Fruit fly (Drosophila melanogaster): ENCODE measurements around the gene ppan.

Gene ppan

dm6 chr3R:21111046-21111480 lies 5.0 kb upstream of the ppan start, which contains the start of gene Rab11 (continued):
- no peak for TF ChIP-seq pb (GFP tag; optimal IDR thresholded peaks at IDR 0.05)
- TF ChIP-seq chinmo (GFP tag; IDR thresholded peaks at IDR 0.05; ENCODE audit: partially characterized antibody) = peak; percentile 61; the same call in 3 of the 4 replicates
- no peak for TF ChIP-seq CG4404 (GFP tag; IDR thresholded peaks at IDR 0.05)
- TF ChIP-seq CG10431 (GFP tag; optimal IDR thresholded peaks at IDR 0.05) = no peak
- peak; percentile 32; the same call in 1 of the 2 replicates for TF ChIP-seq CG14441 (GFP tag; IDR thresholded peaks at IDR 0.05)
- no peak for TF ChIP-seq CG32772 (GFP tag; IDR thresholded peaks at IDR 0.05)
- peak; percentile 63 for TF ChIP-seq CG18262 (tag; optimal IDR thresholded peaks at IDR 0.05)
- TF ChIP-seq Gsc (GFP tag; IDR thresholded peaks at IDR 0.05) = no peak
- TF ChIP-seq Atf6 (GFP tag; IDR thresholded peaks at IDR 0.05) = peak; percentile 55; the same call in 1 of the 2 replicates
- TF ChIP-seq CG1233 (GFP tag; optimal IDR thresholded peaks at IDR 0.05) = peak; percentile 39
- peak; percentile 78 for TF ChIP-seq CG9932 (GFP tag; IDR thresholded peaks at IDR 0.05)
- TF ChIP-seq CG11695 (GFP tag; IDR thresholded peaks at IDR 0.05) = 0 out of 3 replicates have a peak, but pooled peaks have one; percentile 25
- no peak for TF ChIP-seq CG17186 (GFP tag; optimal IDR thresholded peaks at IDR 0.05)
- no peak for TF ChIP-seq CG43689 (GFP tag; IDR thresholded peaks at IDR 0.05)
- TF ChIP-seq Mad (GFP tag; optimal IDR thresholded peaks at IDR 0.05) = no peak
- TF ChIP-seq Dek (tag; optimal IDR thresholded peaks at IDR 0.05) = peak; percentile 8
- peak; percentile 2 for TF ChIP-seq unpg (GFP tag; optimal IDR thresholded peaks at IDR 0.05)
- peak; percentile 19 for TF ChIP-seq CG3065 (GFP tag; optimal IDR thresholded peaks at IDR 0.05)
- TF ChIP-seq maf-S (GFP tag; optimal IDR thresholded peaks at IDR 0.05) = no peak
- no peak for TF ChIP-seq schlank (tag; optimal IDR thresholded peaks at IDR 0.05)
- no peak for TF ChIP-seq CG7786 (GFP tag; optimal IDR thresholded peaks at IDR 0.05)
- TF ChIP-seq tna (GFP tag; IDR thresholded peaks at IDR 0.05; ENCODE audit: partially characterized antibody) = peak; percentile 67
- TF ChIP-seq nom (GFP tag; optimal IDR thresholded peaks at IDR 0.05) = no peak
- TF ChIP-seq CG6765 (GFP tag; optimal IDR thresholded peaks at IDR 0.05) = no peak
- TF ChIP-seq CG33213 (GFP tag; optimal IDR thresholded peaks at IDR 0.05) = peak; percentile 2

- peak; percentile 58 for TF ChIP-seq CG12219 (GFP tag; optimal IDR thresholded peaks at IDR 0.05)
- no peak for TF ChIP-seq CG4404 (GFP tag; IDR thresholded peaks at IDR 0.05)
- TF ChIP-seq CG2678 (tag; optimal IDR thresholded peaks at IDR 0.05) = peak; percentile 63
- no peak for TF ChIP-seq CG7556 (GFP tag; optimal IDR thresholded peaks at IDR 0.05)
- TF ChIP-seq Optix (GFP tag; IDR thresholded peaks at IDR 0.05) = 0 out of 3 replicates have a peak, but pooled peaks have one; percentile 38
- TF ChIP-seq scrt (GFP tag; optimal IDR thresholded peaks at IDR 0.05) = peak; percentile 61
- TF ChIP-seq Sin3A (optimal IDR thresholded peaks at IDR 0.05) = no peak
- TF ChIP-seq Usf (GFP tag; optimal IDR thresholded peaks at IDR 0.05) = no peak
- TF ChIP-seq CG14014 (GFP tag; IDR thresholded peaks at IDR 0.05) = no peak
- peak; percentile 39 for TF ChIP-seq run (tag; optimal IDR thresholded peaks at IDR 0.05)
- TF ChIP-seq fu2 (GFP tag; optimal IDR thresholded peaks at IDR 0.05) = no peak
- TF ChIP-seq CG14441 (GFP tag; IDR thresholded peaks at IDR 0.05) = peak; percentile 55; the same call in 1 of the 2 replicates
- no peak for TF ChIP-seq CG11247 (GFP tag; IDR thresholded peaks at IDR 0.05)
- no peak for TF ChIP-seq CG9797 (GFP tag; optimal IDR thresholded peaks at IDR 0.05)
- TF ChIP-seq NFAT (GFP tag; IDR thresholded peaks at IDR 0.05) = no peak
- no peak for TF ChIP-seq CG11560 (tag; IDR thresholded peaks at IDR 0.05)
- TF ChIP-seq cad (GFP tag; optimal IDR thresholded peaks at IDR 0.05) = no peak
- no peak for TF ChIP-seq dan (GFP tag; IDR thresholded peaks at IDR 0.05)
- no peak for TF ChIP-seq vfl (GFP tag; optimal IDR thresholded peaks at IDR 0.05)
- no peak for TF ChIP-seq CG5245 (GFP tag; optimal IDR thresholded peaks at IDR 0.05)
- peak; percentile 36 for TF ChIP-seq ind (GFP tag; optimal IDR thresholded peaks at IDR 0.05)
- 0 out of 3 replicates have a peak, but pooled peaks have one; percentile 42 for TF ChIP-seq gce (GFP tag; IDR thresholded peaks at IDR 0.05)
- no peak for TF ChIP-seq CG33557 (GFP tag; optimal IDR thresholded peaks at IDR 0.05)
- peak; percentile 52 for TF ChIP-seq CG34376 (GFP tag; optimal IDR thresholded peaks at IDR 0.05)
- TF ChIP-seq MESR4 (GFP tag; optimal IDR thresholded peaks at IDR 0.05) = no peak
- TF ChIP-seq CG3838 (GFP tag; optimal IDR thresholded peaks at IDR 0.05) = no peak
- no peak for TF ChIP-seq ro (GFP tag; IDR thresholded peaks at IDR 0.05)
- TF ChIP-seq aop (GFP tag; IDR thresholded peaks at IDR 0.05) = no peak
These were observed 3.9 kb upstream of the ppan start for dm6 chr3R:21111964-21112740.
